Fruit fly (Drosophila melanogaster): ENCODE measurements around the gene Eogt.

Gene Eogt

dm6 chr2L:2429588-2429987 is 48.7 kb downstream of the Eogt start:
- TF ChIP-seq Abd-B (GFP tag; optimal IDR thresholded peaks at IDR 0.05) (no peak), tin (GFP tag; optimal IDR thresholded peaks at IDR 0.05) (no peak), ac (GFP tag; optimal IDR thresholded peaks at IDR 0.05) (no peak), zfh1 (GFP tag; IDR thresholded peaks at IDR 0.05) (no peak), Awh (GFP tag; IDR thresholded peaks at IDR 0.05) (peak; percentile 77), CG16813 (GFP tag; IDR thresholded peaks at IDR 0.05; ENCODE audit: partially characterized antibody) (no peak), sd (tag; optimal IDR thresholded peaks at IDR 0.05) (peak; percentile 10)

dm6 chr2L:2430251-2430650 is 49.4 kb downstream of the Eogt start:
- TF ChIP-seq grn (GFP tag; optimal IDR thresholded peaks at IDR 0.05) (peak; percentile 12), stwl (tag; optimal IDR thresholded peaks at IDR 0.05) (no peak), Aef1 (GFP tag; IDR thresholded peaks at IDR 0.05) (no peak), pros (GFP tag; optimal IDR thresholded peaks at IDR 0.05) (peak; percentile 93), CG1603 (tag; optimal IDR thresholded peaks at IDR 0.05) (no peak), CG12769 (tag; optimal IDR thresholded peaks at IDR 0.05) (peak; percentile 36), PHDP (tag; optimal IDR thresholded peaks at IDR 0.05) (no peak), bowl (GFP tag; IDR thresholded peaks at IDR 0.05) (0 out of 2 replicates have a peak, but pooled peaks have one; percentile 56), crol (GFP tag; IDR thresholded peaks at IDR 0.05) (peak; percentile 59), sd (tag; optimal IDR thresholded peaks at IDR 0.05) (peak; percentile 80), oc (tag; optimal IDR thresholded peaks at IDR 0.05) (peak; percentile 43)

Data from whole organism, embryonic.